Worm (Caenorhabditis elegans) whole organism, L4/young adult: ENCODE results near the gene polk-1.

Source experiments
- dao-5 ChIP-seq: sonication (generic microtip); optimal IDR thresholded peaks from 2 replicates; lab custom pipeline; 2016; ENCODE audit warnings: missing genotype, missing genetic modification characterization, moderate library complexity, missing compliant biosample characterization
- him-1 ChIP-seq: sonication (generic microtip); optimal IDR thresholded peaks from 2 replicates; lab custom pipeline; 2016; ENCODE audit warnings: missing genotype, missing genetic modification reagents, missing genetic modification characterization, missing compliant biosample characterization

DNA sequence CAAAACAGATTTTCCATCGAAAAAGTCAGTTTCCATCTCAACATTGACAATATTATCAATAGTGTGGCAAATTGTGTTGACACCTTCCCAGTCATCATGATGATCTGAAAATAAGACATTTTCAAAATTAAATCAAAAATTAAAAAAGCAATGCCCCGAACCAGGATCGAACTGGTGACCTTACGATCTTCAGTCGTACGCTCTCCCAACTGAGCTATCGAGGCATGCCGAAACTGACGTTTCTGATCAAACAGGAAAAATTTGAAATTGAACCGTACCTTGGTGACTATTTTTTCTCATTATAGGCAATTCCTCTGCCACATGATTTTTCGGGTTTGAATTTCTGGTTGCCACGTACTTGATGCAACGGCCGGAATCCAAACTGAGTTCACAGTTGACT, 25.1 kb upstream of the polk-1 start:
- TF ChIP-seq him-1, result no peak
- no peak for TF ChIP-seq dao-5
